Worm (Caenorhabditis elegans): ENCODE measurements around the gene M117.4.

Gene M117.4

DNA sequence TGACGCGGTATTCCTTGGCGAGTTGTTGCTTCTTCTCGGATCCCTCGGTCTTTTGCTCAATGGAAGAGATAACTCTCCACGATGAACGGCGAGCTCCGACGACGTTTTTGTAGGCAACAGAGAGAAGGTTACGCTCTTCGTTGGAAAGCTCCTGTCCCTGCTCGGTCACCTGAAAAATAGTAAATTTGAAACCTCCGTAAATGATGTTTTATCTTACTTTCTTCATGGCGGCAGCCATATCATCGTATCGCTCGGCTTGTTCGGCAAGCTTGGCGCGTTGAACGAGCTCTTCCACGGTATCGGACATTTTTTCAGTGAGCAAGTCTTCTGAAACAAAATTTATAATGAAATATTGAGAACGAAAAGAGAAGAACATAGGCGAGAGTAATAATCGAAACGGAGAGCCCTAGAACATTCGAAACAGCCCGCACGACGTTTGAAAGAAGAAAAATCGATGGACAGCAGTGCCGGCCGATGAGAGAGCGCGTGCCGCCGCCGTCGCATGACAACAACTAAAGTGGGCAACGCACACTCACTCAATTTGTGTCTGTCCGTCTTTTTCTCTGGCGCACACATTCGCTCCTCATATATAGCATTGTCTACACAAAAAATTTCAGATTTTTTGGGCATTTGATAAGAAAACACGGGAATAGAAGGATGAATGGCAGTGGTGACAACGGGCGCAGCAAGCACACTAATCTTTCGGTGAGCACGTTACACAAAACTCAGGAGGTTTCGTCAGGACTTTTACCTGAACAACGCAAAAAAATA, 11.6 kb downstream of the M117.4 start, which contains the start of the genes par-5 and M117.3 (continued):
- TF ChIP-seq fos-1 (tag; optimal IDR thresholded peaks at IDR 0.05): no peak
- peak; percentile 65 for TF ChIP-seq lin-15B (tag; optimal IDR thresholded peaks at IDR 0.05)

ce11 chrIV:11820067-11820913, 13.1 kb downstream of the M117.4 start:
- TF ChIP-seq daf-12 (tag; optimal IDR thresholded peaks at IDR 0.05) (no peak), ama-1 (optimal IDR thresholded peaks at IDR 0.05) (peak; percentile 88), eor-1 (tag; optimal IDR thresholded peaks at IDR 0.05) (no peak), unc-62 (GFP tag; optimal IDR thresholded peaks at IDR 0.05) (no peak), nhr-25 (tag; optimal IDR thresholded peaks at IDR 0.05) (peak; percentile 25), pqm-1 (tag; optimal IDR thresholded peaks at IDR 0.05) (no peak), elt-2 (tag; optimal IDR thresholded peaks at IDR 0.05) (peak; percentile 0), ztf-11 (tag; optimal IDR thresholded peaks at IDR 0.05) (no peak), fos-1 (tag; optimal IDR thresholded peaks at IDR 0.05) (no peak), elt-1 (tag; optimal IDR thresholded peaks at IDR 0.05) (no peak), nhr-11 (tag; optimal IDR thresholded peaks at IDR 0.05) (peak; percentile 28), zag-1 (tag; optimal IDR thresholded peaks at IDR 0.05) (no peak), jun-1 (tag; optimal IDR thresholded peaks at IDR 0.05) (no peak), egl-5 (tag; optimal IDR thresholded peaks at IDR 0.05) (no peak), unc-39 (tag; optimal IDR thresholded peaks at IDR 0.05) (no peak), tbx-2 (tag; optimal IDR thresholded peaks at IDR 0.05) (no peak), mdl-1 (tag; optimal IDR thresholded peaks at IDR 0.05) (no peak), fkh-10 (GFP tag; optimal IDR thresholded peaks at IDR 0.05) (no peak), nhr-67 (tag; optimal IDR thresholded peaks at IDR 0.05) (no peak), aly-2 (tag; optimal IDR thresholded peaks at IDR 0.05) (no peak), lin-15B (tag; optimal IDR thresholded peaks at IDR 0.05) (no peak), egl-27 (tag; optimal IDR thresholded peaks at IDR 0.05) (no peak), nhr-76 (tag; optimal IDR thresholded peaks at IDR 0.05) (no peak), ztf-4 (tag; optimal IDR thresholded peaks at IDR 0.05) (no peak), skn-1 (tag; optimal IDR thresholded peaks at IDR 0.05) (no peak), R02D3.7 (tag; optimal IDR thresholded peaks at IDR 0.05) (no peak), mml-1 (tag; optimal IDR thresholded peaks at IDR 0.05) (no peak)

DNA sequence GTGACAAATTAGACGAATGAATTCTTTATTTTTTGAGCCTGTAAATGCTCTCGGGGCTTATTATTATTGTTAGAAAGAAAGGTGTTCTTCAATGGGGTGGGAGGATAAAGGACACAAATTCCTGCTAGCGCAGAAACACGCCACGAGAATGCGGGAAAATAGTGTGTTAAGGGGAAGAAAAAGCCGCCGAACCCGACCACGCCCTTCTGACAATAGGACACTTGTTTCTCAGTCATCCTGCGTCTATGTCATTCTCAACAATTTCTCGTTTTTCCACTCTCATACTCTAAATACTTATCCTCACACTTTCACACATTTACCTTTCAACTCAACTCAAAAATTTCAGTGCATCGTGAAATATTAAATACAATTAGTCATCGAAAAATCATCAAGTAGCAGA, 19.5 kb downstream of the M117.4 start, which contains the start of gene M117.1:
M117.1 (plus strand) TSS at position 347 of the 400 bp plus-strand sequence.
- TF ChIP-seq nhr-77 (tag; optimal IDR thresholded peaks at IDR 0.05): no peak

- TF ChIP-seq elt-1 (tag; optimal IDR thresholded peaks at IDR 0.05) (no peak), ceh-28 (tag; optimal IDR thresholded peaks at IDR 0.05) (no peak), nhr-23 (tag; optimal IDR thresholded peaks at IDR 0.05) (peak; percentile 41)
Observed at ce11 chrIV:11812017-11812416, 21.3 kb downstream of the M117.4 start.

DNA sequence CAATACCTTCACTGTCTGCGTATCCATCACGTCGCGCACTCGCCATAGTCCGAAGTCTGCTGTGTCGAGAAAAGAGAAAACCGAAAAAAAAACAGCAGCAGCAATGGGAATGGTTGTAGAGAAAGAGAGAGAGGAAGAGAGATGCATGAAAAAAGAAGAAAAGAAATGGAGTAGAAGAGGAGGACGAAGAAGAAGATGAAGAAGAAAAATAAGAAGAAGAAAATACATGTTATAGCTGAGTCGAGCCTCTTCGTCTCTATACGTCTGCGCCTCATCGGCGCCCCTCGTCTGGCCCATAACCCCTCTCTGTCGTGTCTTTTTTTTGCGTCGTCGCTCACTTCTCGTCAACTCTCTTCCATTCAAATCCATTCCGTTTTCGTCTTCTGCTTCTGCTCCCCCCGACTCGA, 23.6 kb downstream of the M117.4 start:
- peak; percentile 78 for TF ChIP-seq lin-39 (tag; optimal IDR thresholded peaks at IDR 0.05)
- TF ChIP-seq mml-1 (tag; optimal IDR thresholded peaks at IDR 0.05): no peak
- peak; percentile 63 for TF ChIP-seq pha-4 (tag; optimal IDR thresholded peaks at IDR 0.05)
- no peak for TF ChIP-seq ztf-4 (tag; optimal IDR thresholded peaks at IDR 0.05)
- TF ChIP-seq nhr-28 (tag; optimal IDR thresholded peaks at IDR 0.05): no peak
- peak; percentile 89 for TF ChIP-seq nfya-1 (tag; optimal IDR thresholded peaks at IDR 0.05; ENCODE audit: insufficient read depth)
- no peak for TF ChIP-seq egl-27 (tag; optimal IDR thresholded peaks at IDR 0.05)
- TF ChIP-seq elt-2 (tag; optimal IDR thresholded peaks at IDR 0.05): peak; percentile 4
- no peak for TF ChIP-seq aly-2 (tag; optimal IDR thresholded peaks at IDR 0.05)
- TF ChIP-seq nhr-11 (tag; optimal IDR thresholded peaks at IDR 0.05): peak; percentile 41
- no peak for TF ChIP-seq elt-3 (tag; optimal IDR thresholded peaks at IDR 0.05)
- no peak for TF ChIP-seq mdl-1 (tag; optimal IDR thresholded peaks at IDR 0.05)
- TF ChIP-seq ceh-28 (tag; optimal IDR thresholded peaks at IDR 0.05): peak; percentile 13
- no peak for TF ChIP-seq ZK546.5 (tag; optimal IDR thresholded peaks at IDR 0.05)
- TF ChIP-seq hmg-11 (tag; optimal IDR thresholded peaks at IDR 0.05): peak; percentile 95
- TF ChIP-seq nhr-77 (tag; optimal IDR thresholded peaks at IDR 0.05): no peak
- TF ChIP-seq egl-5 (tag; optimal IDR thresholded peaks at IDR 0.05): peak; percentile 74
- no peak for TF ChIP-seq lin-15B (tag; optimal IDR thresholded peaks at IDR 0.05)
- TF ChIP-seq ztf-11 (tag; optimal IDR thresholded peaks at IDR 0.05): no peak
- TF ChIP-seq skn-1 (tag; optimal IDR thresholded peaks at IDR 0.05): no peak
- no peak for TF ChIP-seq nhr-237 (tag; optimal IDR thresholded peaks at IDR 0.05)
- no peak for TF ChIP-seq sea-2 (GFP tag; optimal IDR thresholded peaks at IDR 0.05)
- TF ChIP-seq nhr-23 (tag; optimal IDR thresholded peaks at IDR 0.05): peak; percentile 74
- peak; percentile 72 for TF ChIP-seq snpc-4 (tag; optimal IDR thresholded peaks at IDR 0.05)
- peak; percentile 19 for TF ChIP-seq jun-1 (tag; optimal IDR thresholded peaks at IDR 0.05)
- TF ChIP-seq elt-1 (tag; optimal IDR thresholded peaks at IDR 0.05): peak; percentile 5
- no peak for TF ChIP-seq ceh-16 (tag; optimal IDR thresholded peaks at IDR 0.05)
- TF ChIP-seq fos-1 (tag; optimal IDR thresholded peaks at IDR 0.05): no peak
- TF ChIP-seq nhr-76 (tag; optimal IDR thresholded peaks at IDR 0.05): no peak

Measured in whole organism, L3 larva.